Fruit fly (Drosophila melanogaster) whole organism, prepupa: ENCODE measurements around the gene CG17650.

Source experiments
- CG10631 ChIP-seq: fragments of 200-800 bp; sonication (Bioruptor generic); optimal IDR thresholded peaks from 2 replicates; lab custom pipeline; 2016; ENCODE audit warnings: missing biosample characterization, missing genetic modification characterization
- CG10669 ChIP-seq: fragments of 200-800 bp; sonication (Bioruptor generic); optimal IDR thresholded peaks from 3 replicates; lab custom pipeline; 2018; ENCODE audit warnings: missing biosample characterization, mild to moderate bottlenecking, missing genetic modification characterization, moderate library complexity
- CG11294 ChIP-seq: fragments of 200-800 bp; sonication (Bioruptor generic); IDR thresholded peaks from 2 replicates; pipeline ENCODE4 v1.3.6; 2022; ENCODE audit warnings: missing biosample characterization, missing genetic modification characterization
- CG11902 ChIP-seq: fragments of 200-800 bp; sonication (Bioruptor generic); optimal IDR thresholded peaks from 3 replicates; lab custom pipeline; 2016; ENCODE audit warnings: missing biosample characterization, missing genetic modification characterization
- CG15336 ChIP-seq: fragments of 200-800 bp; sonication (Bioruptor generic); IDR thresholded peaks from 2 replicates; pipeline ENCODE4 v1.3.6; 2022; ENCODE audit warnings: missing biosample characterization, missing genetic modification characterization
- CG16779 ChIP-seq: fragments of 200-800 bp; sonication (Bioruptor generic); optimal IDR thresholded peaks from 3 replicates; lab custom pipeline; 2017; ENCODE audit warnings: missing biosample characterization, mild to moderate bottlenecking, missing genetic modification characterization
- CG3032 ChIP-seq: fragments of 200-800 bp; optimal IDR thresholded peaks from 2 replicates; lab custom pipeline; 2019; ENCODE audit warnings: missing biosample characterization, mild to moderate bottlenecking, missing genetic modification characterization, moderate library complexity
- CG31627 ChIP-seq: fragments of 200-800 bp; sonication (Bioruptor generic); optimal IDR thresholded peaks from 3 replicates; lab custom pipeline; 2016; ENCODE audit warnings: missing biosample characterization, missing genetic modification characterization
- CG34406 ChIP-seq: fragments of 200-800 bp; sonication (Bioruptor generic); optimal IDR thresholded peaks from 3 replicates; lab custom pipeline; 2016; ENCODE audit warnings: missing biosample characterization, missing genetic modification characterization
- CG3919 ChIP-seq: fragments of 200-800 bp; sonication (Bioruptor generic); optimal IDR thresholded peaks from 3 replicates; lab custom pipeline; 2016; ENCODE audit warnings: missing biosample characterization, missing genetic modification characterization
- CG4318 ChIP-seq: fragments of 200-800 bp; sonication (Bioruptor generic); optimal IDR thresholded peaks from 3 replicates; lab custom pipeline; 2017; ENCODE audit warnings: missing biosample characterization, mild to moderate bottlenecking, missing genetic modification characterization
- CG6163 ChIP-seq: fragments of 200-800 bp; sonication (Bioruptor generic); IDR thresholded peaks from 3 replicates; pipeline ENCODE4 v1.3.6; 2022; ENCODE audit warnings: missing biosample characterization, missing genetic modification characterization
- CG6276 ChIP-seq: fragments of 200-800 bp; sonication (Bioruptor generic); optimal IDR thresholded peaks from 2 replicates; lab custom pipeline; 2017; ENCODE audit warnings: missing biosample characterization, mild to moderate bottlenecking, missing genetic modification characterization
- CG6792 ChIP-seq: fragments of 200-800 bp; sonication (Bioruptor generic); optimal IDR thresholded peaks from 3 replicates; lab custom pipeline; 2016; ENCODE audit warnings: missing biosample characterization, missing genetic modification characterization
- CG6854 ChIP-seq: fragments of 200-800 bp; sonication (Bioruptor generic); optimal IDR thresholded peaks from 2 replicates; lab custom pipeline; 2017; ENCODE audit warnings: missing biosample characterization, mild to moderate bottlenecking, missing genetic modification characterization
- CG7368 ChIP-seq: fragments of 200-800 bp; sonication (Bioruptor generic); optimal IDR thresholded peaks from 3 replicates; lab custom pipeline; 2016; ENCODE audit warnings: missing biosample characterization, missing genetic modification characterization
- CG8319 ChIP-seq: fragments of 200-800 bp; sonication (Bioruptor generic); optimal IDR thresholded peaks from 3 replicates; lab custom pipeline; 2016; ENCODE audit warnings: missing biosample characterization, missing genetic modification characterization
- CG9139 ChIP-seq: fragments of 200-800 bp; sonication (Bioruptor generic); optimal IDR thresholded peaks from 3 replicates; lab custom pipeline; 2017; ENCODE audit warnings: missing biosample characterization, mild to moderate bottlenecking, missing genetic modification characterization
- Eip75B ChIP-seq: fragments of 200-800 bp; sonication (Bioruptor generic); optimal IDR thresholded peaks from 3 replicates; lab custom pipeline; 2016; ENCODE audit warnings: missing biosample characterization, missing genetic modification characterization
- Eip78C ChIP-seq: fragments of 200-800 bp; sonication (Bioruptor generic); peaks from one replicate; lab custom pipeline; 2016; ENCODE audit warnings: missing biosample characterization, missing genetic modification characterization
- Eip93F ChIP-seq: fragments of 200-800 bp; sonication (Bioruptor generic); optimal IDR thresholded peaks from 2 replicates; lab custom pipeline; 2016; ENCODE audit warnings: missing biosample characterization, mild to moderate bottlenecking, missing genetic modification characterization
- Ets21C ChIP-seq: fragments of 200-800 bp; sonication (Bioruptor generic); optimal IDR thresholded peaks from 3 replicates; lab custom pipeline; 2016; ENCODE audit warnings: missing biosample characterization, missing genetic modification characterization
- Ets96B ChIP-seq: fragments of 200-800 bp; optimal IDR thresholded peaks from 2 replicates; lab custom pipeline; 2019; ENCODE audit warnings: missing biosample characterization, mild to moderate bottlenecking, missing genetic modification characterization, moderate library complexity
- Gug ChIP-seq: fragments of 200-800 bp; sonication (Bioruptor generic); IDR thresholded peaks from 2 replicates; pipeline ENCODE4 v1.3.6; 2022; ENCODE audit warnings: missing biosample characterization, missing genetic modification characterization
- Hr38 ChIP-seq: sonication (Bioruptor generic); optimal IDR thresholded peaks from 2 replicates; lab custom pipeline; 2016; ENCODE audit warnings: missing biosample characterization, missing genetic modification characterization
- Hr4 ChIP-seq: fragments of 200-800 bp; sonication (Bioruptor generic); optimal IDR thresholded peaks from 3 replicates; lab custom pipeline; 2016; ENCODE audit warnings: missing biosample characterization, missing genetic modification characterization
- Lpt ChIP-seq: fragments of 200-800 bp; sonication (Bioruptor generic); optimal IDR thresholded peaks from 3 replicates; lab custom pipeline; 2016; ENCODE audit warnings: missing biosample characterization, missing genetic modification characterization
- OdsH ChIP-seq: fragments of 200-800 bp; sonication (Bioruptor generic); optimal IDR thresholded peaks from 3 replicates; lab custom pipeline; 2016; ENCODE audit warnings: missing biosample characterization, missing genetic modification characterization
- Smox ChIP-seq: fragments of 200-800 bp; sonication (Bioruptor generic); optimal IDR thresholded peaks from 3 replicates; lab custom pipeline; 2016; ENCODE audit warnings: missing biosample characterization, missing genetic modification characterization
- Sox102F ChIP-seq: fragments of 200-800 bp; sonication (Bioruptor generic); optimal IDR thresholded peaks from 2 replicates; lab custom pipeline; 2016; ENCODE audit warnings: missing biosample characterization, mild to moderate bottlenecking, missing genetic modification characterization
- Sox14 ChIP-seq: fragments of 200-800 bp; sonication (Bioruptor generic); optimal IDR thresholded peaks from 3 replicates; lab custom pipeline; 2016; ENCODE audit warnings: missing biosample characterization, missing genetic modification characterization
- Sox15 ChIP-seq: fragments of 200-800 bp; sonication (Bioruptor generic); optimal IDR thresholded peaks from 3 replicates; lab custom pipeline; 2016; ENCODE audit warnings: missing biosample characterization, missing genetic modification characterization
- acj6 ChIP-seq: fragments of 200-800 bp; sonication (Bioruptor generic); optimal IDR thresholded peaks from 3 replicates; lab custom pipeline; 2016; ENCODE audit warnings: missing biosample characterization, missing genetic modification characterization
- cyc ChIP-seq: fragments of 200-800 bp; sonication (Bioruptor generic); optimal IDR thresholded peaks from 3 replicates; lab custom pipeline; 2016; ENCODE audit warnings: missing biosample characterization, missing genetic modification characterization
- dac ChIP-seq: fragments of 200-800 bp; sonication (Bioruptor generic); optimal IDR thresholded peaks from 2 replicates; lab custom pipeline; 2017; ENCODE audit warnings: missing biosample characterization, mild to moderate bottlenecking, missing genetic modification characterization
- dsx ChIP-seq: fragments of 200-800 bp; optimal IDR thresholded peaks from 3 replicates; lab custom pipeline; 2019; ENCODE audit warnings: missing biosample characterization, mild to moderate bottlenecking, missing genetic modification characterization, moderate library complexity; ENCODE audit not compliant: poor library complexity, severe bottlenecking
- eg ChIP-seq: fragments of 200-800 bp; sonication (Bioruptor generic); IDR thresholded peaks from 3 replicates; pipeline ENCODE4 v1.3.6; 2022; ENCODE audit warnings: missing biosample characterization, missing genetic modification characterization
- esn ChIP-seq: fragments of 200-800 bp; sonication (Bioruptor generic); optimal IDR thresholded peaks from 2 replicates; lab custom pipeline; 2016; ENCODE audit warnings: missing biosample characterization, mild to moderate bottlenecking, missing genetic modification characterization, moderate library complexity
- fd85E ChIP-seq: fragments of 200-800 bp; sonication (Bioruptor generic); optimal IDR thresholded peaks from 3 replicates; lab custom pipeline; 2016; ENCODE audit warnings: missing biosample characterization, missing genetic modification characterization
- fkh ChIP-seq: fragments of 200-800 bp; sonication (Bioruptor generic); optimal IDR thresholded peaks from 3 replicates; lab custom pipeline; 2017; ENCODE audit warnings: missing biosample characterization, mild to moderate bottlenecking, missing genetic modification characterization, moderate library complexity
- lz ChIP-seq: fragments of 200-800 bp; sonication (Bioruptor generic); optimal IDR thresholded peaks from 3 replicates; lab custom pipeline; 2016; ENCODE audit warnings: missing biosample characterization, missing genetic modification characterization
- net ChIP-seq: fragments of 200-800 bp; sonication (Bioruptor generic); optimal IDR thresholded peaks from 3 replicates; lab custom pipeline; 2016; ENCODE audit warnings: missing biosample characterization, missing genetic modification characterization
- pdm3 ChIP-seq: fragments of 200-800 bp; sonication (Bioruptor generic); optimal IDR thresholded peaks from 3 replicates; lab custom pipeline; 2016; ENCODE audit warnings: missing biosample characterization, missing genetic modification characterization
- salr ChIP-seq, 2 experiments: fragments of 200-800 bp; sonication (Bioruptor generic); optimal IDR thresholded peaks; 3 replicates each; lab custom pipeline; 2016 to 2018; ENCODE audit warnings: missing biosample characterization in 2 of 2, missing genetic modification characterization in 2 of 2, mild to moderate bottlenecking in 1 of 2
- spab ChIP-seq: fragments of 200-800 bp; sonication (Bioruptor generic); optimal IDR thresholded peaks from 2 replicates; lab custom pipeline; 2017; ENCODE audit warnings: missing biosample characterization, mild to moderate bottlenecking, missing genetic modification characterization, missing genetic modification reagents
- ss ChIP-seq, 2 experiments: fragments of 200-800 bp; sonication (Bioruptor generic); optimal IDR thresholded peaks; 2 replicates in 1 of 2; 3 replicates in 1 of 2; lab custom pipeline; 2017 to 2018; ENCODE audit warnings: mild to moderate bottlenecking in 2 of 2, missing biosample characterization in 2 of 2, missing genetic modification characterization in 2 of 2, moderate library complexity in 1 of 2
- svp ChIP-seq: fragments of 200-800 bp; sonication (Bioruptor generic); peaks from one replicate; lab custom pipeline; 2016; ENCODE audit warnings: missing biosample characterization, missing genetic modification characterization
- topi ChIP-seq: fragments of 200-800 bp; sonication (Bioruptor generic); optimal IDR thresholded peaks from 3 replicates; lab custom pipeline; 2016; ENCODE audit warnings: missing biosample characterization, missing genetic modification characterization
- vri ChIP-seq: fragments of 200-800 bp; sonication (Bioruptor generic); optimal IDR thresholded peaks from 3 replicates; lab custom pipeline; 2016; ENCODE audit warnings: missing biosample characterization, mild to moderate bottlenecking, missing genetic modification characterization

CG17650 gene

dm6 chr2L:1738054-1738453 lies 20.8 kb downstream of the CG17650 start (continued):
- TF ChIP-seq CG7368 (GFP tag; lab: Kevin White, UChicago), result no peak
- TF ChIP-seq Gug (GFP tag; lab: Robert Waterston, UW), result peak; percentile 29; the same call in 1 of the 2 replicates
- TF ChIP-seq CG6792 (GFP tag; lab: Kevin White, UChicago), result no peak
- TF ChIP-seq CG3032, result no peak
- TF ChIP-seq Eip75B (GFP tag; lab: Kevin White, UChicago), result no peak
- no peak for TF ChIP-seq lz (GFP tag; lab: Kevin White, UChicago)
- TF ChIP-seq CG31627 (GFP tag; lab: Kevin White, UChicago), result no peak
- no peak for TF ChIP-seq Hr38

dm6 chr2L:1737057-1737581 lies 21.8 kb downstream of the CG17650 start:
- TF ChIP-seq dsx (GFP tag; lab: Kevin White, UChicago), result peak; percentile 25
- TF ChIP-seq acj6 (GFP tag; lab: Kevin White, UChicago), result peak; percentile 92
- TF ChIP-seq dac, result peak; percentile 96
- TF ChIP-seq Eip75B (GFP tag; lab: Kevin White, UChicago), result peak; percentile 90
- TF ChIP-seq Sox15, result peak; percentile 75
- TF ChIP-seq Ets96B, result peak; percentile 80
- TF ChIP-seq CG8319 (GFP tag; lab: Kevin White, UChicago), result peak; percentile 83
- TF ChIP-seq Smox, result peak; percentile 58
- peak; percentile 78 for TF ChIP-seq CG10669
- TF ChIP-seq CG10631, result peak; percentile 93
- TF ChIP-seq CG34406, result peak; percentile 79
- TF ChIP-seq Eip78C (GFP tag; lab: Kevin White, UChicago), result peak; percentile 97
- peak; percentile 94 for TF ChIP-seq pdm3 (GFP tag; lab: Kevin White, UChicago)
- peak; percentile 90 for TF ChIP-seq CG11294
- TF ChIP-seq Lpt (GFP tag; lab: Kevin White, UChicago), result peak; percentile 95
- TF ChIP-seq spab (GFP tag; lab: Kevin White, UChicago), result peak; percentile 65
- TF ChIP-seq eg (GFP tag; lab: Robert Waterston, UW), result peak; percentile 94
- peak; percentile 74 for TF ChIP-seq cyc (GFP tag; lab: Kevin White, UChicago)
- TF ChIP-seq CG6276 (GFP tag; lab: Kevin White, UChicago), result peak; percentile 95
- peak; percentile 96 for TF ChIP-seq OdsH (GFP tag; lab: Kevin White, UChicago)
- peak; percentile 97 for TF ChIP-seq CG15336
- TF ChIP-seq CG3032, result peak; percentile 68
- TF ChIP-seq CG6792 (GFP tag; lab: Kevin White, UChicago), result peak; percentile 91
- peak; percentile 97 for TF ChIP-seq CG4318 (GFP tag; lab: Kevin White, UChicago)
- TF ChIP-seq lz (GFP tag; lab: Kevin White, UChicago), result peak; percentile 76
- peak; percentile 43 for TF ChIP-seq Ets21C (GFP tag; lab: Kevin White, UChicago)
- peak; percentile 99 for TF ChIP-seq Hr4 (GFP tag; lab: Kevin White, UChicago)
- no peak for TF ChIP-seq CG6854 (GFP tag; lab: Kevin White, UChicago)
- peak; percentile 93 for TF ChIP-seq net (GFP tag; lab: Kevin White, UChicago)
- TF ChIP-seq Sox102F, result peak; percentile 74
- TF ChIP-seq Eip93F (GFP tag; lab: Kevin White, UChicago), result no peak
- peak in 1 of 2 experiments; percentile 65 for TF ChIP-seq ss (GFP tag; optimal IDR thresholded peaks at IDR 0.05; lab: Kevin White, UChicago)
- peak; percentile 81 for TF ChIP-seq esn
- TF ChIP-seq fkh (GFP tag; lab: Kevin White, UChicago), result peak; percentile 45
- TF ChIP-seq CG16779 (tag; lab: Kevin White, UChicago), result peak; percentile 81
- TF ChIP-seq fd85E (GFP tag; lab: Kevin White, UChicago), result peak; percentile 60
- peak; percentile 76 for TF ChIP-seq CG31627 (GFP tag; lab: Kevin White, UChicago)
- TF ChIP-seq CG11902 (GFP tag; lab: Kevin White, UChicago), result peak; percentile 72
- peak; percentile 83 for TF ChIP-seq svp (GFP tag; lab: Kevin White, UChicago)
- peak; percentile 52 for TF ChIP-seq vri (GFP tag; lab: Kevin White, UChicago)
- TF ChIP-seq CG9139 (GFP tag; lab: Kevin White, UChicago), result peak; percentile 49
- TF ChIP-seq Sox14 (GFP tag; lab: Kevin White, UChicago), result peak; percentile 92
- peak; percentile 88 for TF ChIP-seq CG6163
- peak; percentile 67 for TF ChIP-seq Hr38
- TF ChIP-seq CG3919 (GFP tag; lab: Kevin White, UChicago), result peak; percentile 93
- peak; percentile 39 to 96 for TF ChIP-seq salr (GFP tag; optimal IDR thresholded peaks at IDR 0.05; lab: Kevin White, UChicago)
- TF ChIP-seq topi, result peak; percentile 74
